Fruit fly (Drosophila melanogaster): ENCODE results near the gene CG33229.

DNA sequence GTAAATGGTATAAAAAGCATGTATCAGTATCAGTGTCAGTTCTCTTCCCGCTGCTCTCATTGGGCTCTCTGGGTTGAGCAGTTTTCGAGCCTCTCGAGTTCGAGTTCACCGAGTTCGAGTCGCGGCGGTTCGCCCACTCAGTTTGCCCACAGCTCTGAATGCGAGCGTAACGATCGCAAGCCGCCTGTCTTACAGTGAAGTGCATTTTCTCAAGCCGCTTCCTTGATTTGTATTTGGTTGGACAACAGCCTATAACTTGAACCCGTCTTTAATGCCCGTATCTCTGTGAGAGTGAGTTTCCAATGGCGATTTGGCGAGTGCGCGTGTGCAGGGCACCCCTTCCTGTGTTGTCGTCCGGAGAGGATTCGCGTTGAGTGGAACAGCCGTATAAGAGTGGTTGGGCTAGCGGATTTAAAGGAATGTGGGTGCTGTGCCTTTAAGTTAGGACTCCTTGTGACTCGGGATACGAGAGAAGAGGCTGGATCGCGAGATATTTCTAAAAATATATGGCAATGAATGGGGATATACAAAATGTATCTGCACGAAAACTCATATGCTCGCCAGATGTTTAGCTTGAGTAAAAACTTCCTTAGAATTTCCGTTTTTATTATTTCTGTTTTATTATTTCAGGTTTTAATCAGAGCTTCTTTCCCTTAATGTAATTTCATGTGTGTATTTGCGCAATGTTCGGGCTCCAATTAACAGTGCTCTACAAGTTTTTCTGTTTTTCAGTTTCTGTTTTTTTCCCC lies 48.0 kb downstream of the CG33229 start:
- TF ChIP-seq CG8478 (optimal IDR thresholded peaks at IDR 0.05) (no peak), CTCF (optimal IDR thresholded peaks at IDR 0.05) (no peak)

Measured in S2 (cell line).